Fruit fly (Drosophila melanogaster) whole organism, embryonic: ENCODE measurements around the gene Srp19.

Experiments used
- Adf1 ChIP-seq: fragments of 200-800 bp; sonication (Bioruptor generic); IDR thresholded peaks from 2 replicates; pipeline ENCODE4 v1.3.6; 2022; ENCODE audit warnings: missing biosample characterization, missing genetic modification characterization
- BEAF-32 ChIP-seq: fragments of 200-800 bp; sonication (Bioruptor generic); optimal IDR thresholded peaks from 3 replicates; lab custom pipeline; 2017; ENCODE audit warnings: missing biosample characterization, missing genetic modification characterization, mild to moderate bottlenecking, moderate library complexity, missing genetic modification reagents
- Bgb ChIP-seq: fragments of 200-800 bp; sonication (Bioruptor generic); IDR thresholded peaks from 2 replicates; pipeline ENCODE4 v1.3.6; 2022; ENCODE audit warnings: missing biosample characterization, missing genetic modification characterization; ENCODE audit not compliant: partially characterized antibody
- CG1024 ChIP-seq: fragments of 200-800 bp; sonication (Bioruptor generic); IDR thresholded peaks from 2 replicates; pipeline ENCODE4 v1.3.6; 2022; ENCODE audit warnings: missing biosample characterization, missing genetic modification characterization
- CG11093 ChIP-seq: fragments of 200-800 bp; sonication (Bioruptor generic); IDR thresholded peaks from 3 replicates; pipeline ENCODE4 v1.3.6; 2022; ENCODE audit warnings: missing biosample characterization, missing genetic modification characterization
- CG11504 ChIP-seq: fragments of 200-800 bp; sonication (Bioruptor generic); optimal IDR thresholded peaks from 3 replicates; lab custom pipeline; 2019; ENCODE audit warnings: missing biosample characterization, mild to moderate bottlenecking, missing genetic modification characterization, moderate library complexity
- CG11723 ChIP-seq: fragments of 200-800 bp; sonication (Bioruptor generic); optimal IDR thresholded peaks from 2 replicates; lab custom pipeline; 2017; ENCODE audit warnings: missing biosample characterization, mild to moderate bottlenecking, missing genetic modification characterization
- CG12071 ChIP-seq: fragments of 200-800 bp; sonication (Bioruptor generic); optimal IDR thresholded peaks from 3 replicates; lab custom pipeline; 2018; ENCODE audit warnings: missing biosample characterization, mild to moderate bottlenecking, missing genetic modification characterization
- CG13296 ChIP-seq: fragments of 200-800 bp; sonication (Bioruptor generic); optimal IDR thresholded peaks from 3 replicates; lab custom pipeline; 2018; ENCODE audit warnings: missing biosample characterization, mild to moderate bottlenecking, missing genetic modification characterization
- CG13424 ChIP-seq: fragments of 200-800 bp; sonication (Bioruptor generic); optimal IDR thresholded peaks from 2 replicates; lab custom pipeline; 2019; ENCODE audit warnings: missing biosample characterization, mild to moderate bottlenecking, missing genetic modification characterization, moderate library complexity
- CG14050 ChIP-seq: fragments of 200-800 bp; sonication (Bioruptor generic); IDR thresholded peaks from 3 replicates; pipeline ENCODE4 v1.3.6; 2022; ENCODE audit warnings: missing biosample characterization, missing genetic modification characterization
- CG16779 ChIP-seq: fragments of 200-800 bp; sonication (Bioruptor generic); IDR thresholded peaks from 2 replicates; pipeline ENCODE4 v1.3.6; 2022; ENCODE audit warnings: missing biosample characterization, missing genetic modification characterization
- CG16815 ChIP-seq: fragments of 200-800 bp; sonication (Bioruptor generic); optimal IDR thresholded peaks from 3 replicates; lab custom pipeline; 2017; ENCODE audit warnings: missing biosample characterization, mild to moderate bottlenecking, missing genetic modification characterization
- CG17186 ChIP-seq: fragments of 200-800 bp; sonication (Bioruptor generic); optimal IDR thresholded peaks from 3 replicates; lab custom pipeline; 2017; ENCODE audit warnings: missing biosample characterization, missing genetic modification reagents, missing genetic modification characterization
- CG1792 ChIP-seq: fragments of 200-800 bp; sonication (Bioruptor generic); optimal IDR thresholded peaks from 2 replicates; lab custom pipeline; 2016; ENCODE audit warnings: missing biosample characterization, missing genetic modification characterization
- CG18476 ChIP-seq: fragments of 200-800 bp; sonication (Bioruptor generic); optimal IDR thresholded peaks from 2 replicates; lab custom pipeline; 2016; ENCODE audit warnings: missing biosample characterization, mild to moderate bottlenecking, missing genetic modification characterization
- CG30403 ChIP-seq: fragments of 200-800 bp; sonication (Bioruptor generic); optimal IDR thresholded peaks from 3 replicates; lab custom pipeline; 2016; ENCODE audit warnings: missing biosample characterization, missing genetic modification characterization
- CG33557 ChIP-seq: fragments of 200-800 bp; sonication (Bioruptor generic); optimal IDR thresholded peaks from 2 replicates; lab custom pipeline; 2019; ENCODE audit warnings: missing biosample characterization, mild to moderate bottlenecking, missing genetic modification characterization, moderate library complexity
- CG34422 ChIP-seq: fragments of 200-800 bp; sonication (Bioruptor generic); IDR thresholded peaks from 3 replicates; pipeline ENCODE4 v1.3.6; 2022; ENCODE audit warnings: missing biosample characterization, missing genetic modification characterization
- CG4360 ChIP-seq: fragments of 200-800 bp; sonication (Bioruptor generic); IDR thresholded peaks from 2 replicates; pipeline ENCODE4 v1.3.6; 2022; ENCODE audit warnings: missing biosample characterization, missing genetic modification characterization
- CG4424 ChIP-seq: fragments of 200-800 bp; sonication (Bioruptor generic); optimal IDR thresholded peaks from 3 replicates; lab custom pipeline; 2016; ENCODE audit warnings: missing biosample characterization, missing genetic modification characterization
- CG4820 ChIP-seq: fragments of 200-800 bp; sonication (Bioruptor generic); optimal IDR thresholded peaks from 3 replicates; lab custom pipeline; 2016; ENCODE audit warnings: missing biosample characterization, missing genetic modification characterization
- CG5953 ChIP-seq: fragments of 200-800 bp; sonication (Bioruptor generic); IDR thresholded peaks from 2 replicates; pipeline ENCODE4 v1.3.6; 2022; ENCODE audit warnings: missing biosample characterization, missing genetic modification characterization
- CG6854 ChIP-seq: fragments of 200-800 bp; sonication (Bioruptor generic); optimal IDR thresholded peaks from 3 replicates; lab custom pipeline; 2017; ENCODE audit warnings: missing biosample characterization, mild to moderate bottlenecking, missing genetic modification characterization
- CG8924 ChIP-seq: fragments of 200-800 bp; optimal IDR thresholded peaks from 3 replicates; lab custom pipeline; 2019; ENCODE audit warnings: missing biosample characterization, mild to moderate bottlenecking, missing genetic modification characterization, moderate library complexity
- CG9817 ChIP-seq: fragments of 200-800 bp; sonication (Bioruptor generic); optimal IDR thresholded peaks from 2 replicates; lab custom pipeline; 2018; ENCODE audit warnings: missing biosample characterization, mild to moderate bottlenecking, missing genetic modification characterization, moderate library complexity
- CG9876 ChIP-seq: fragments of 200-800 bp; sonication (Bioruptor generic); optimal IDR thresholded peaks from 2 replicates; lab custom pipeline; 2016; ENCODE audit warnings: missing biosample characterization, missing genetic modification characterization
- D19B ChIP-seq: fragments of 200-800 bp; sonication (Bioruptor generic); optimal IDR thresholded peaks from 2 replicates; lab custom pipeline; 2017; ENCODE audit warnings: missing biosample characterization, mild to moderate bottlenecking, missing genetic modification characterization
- Elba2 ChIP-seq: fragments of 200-800 bp; sonication (Bioruptor generic); optimal IDR thresholded peaks from 3 replicates; lab custom pipeline; 2016; ENCODE audit warnings: missing biosample characterization, missing genetic modification characterization
- Ets65A ChIP-seq: fragments of 200-800 bp; sonication (Bioruptor generic); peaks from one replicate; lab custom pipeline; 2016; ENCODE audit warnings: missing biosample characterization, missing genetic modification characterization
- HHEX ChIP-seq: fragments of 200-800 bp; sonication (Bioruptor generic); optimal IDR thresholded peaks from 3 replicates; lab custom pipeline; 2017; ENCODE audit warnings: missing biosample characterization, mild to moderate bottlenecking, missing genetic modification characterization, missing genetic modification reagents
- HmgD ChIP-seq: fragments of 200-800 bp; sonication (Bioruptor generic); optimal IDR thresholded peaks from 3 replicates; lab custom pipeline; 2016; ENCODE audit warnings: missing biosample characterization, missing genetic modification characterization
- Nf-YA ChIP-seq: fragments of 200-800 bp; sonication (Bioruptor generic); IDR thresholded peaks from 2 replicates; pipeline ENCODE4 v1.3.6; 2022; ENCODE audit warnings: missing biosample characterization, missing genetic modification characterization
- Nf-YB ChIP-seq: fragments of 200-800 bp; sonication (Bioruptor generic); optimal IDR thresholded peaks from 3 replicates; lab custom pipeline; 2019; ENCODE audit warnings: missing biosample characterization, mild to moderate bottlenecking, missing genetic modification characterization, moderate library complexity
- Nf-YC ChIP-seq: fragments of 200-800 bp; optimal IDR thresholded peaks from 3 replicates; lab custom pipeline; 2019; ENCODE audit warnings: missing biosample characterization, mild to moderate bottlenecking, missing genetic modification characterization, moderate library complexity
- Sox102F ChIP-seq: fragments of 200-800 bp; sonication (Bioruptor generic); optimal IDR thresholded peaks from 2 replicates; lab custom pipeline; 2018; ENCODE audit warnings: missing biosample characterization, mild to moderate bottlenecking, missing genetic modification characterization, moderate library complexity
- TFAM ChIP-seq: fragments of 200-800 bp; sonication (Bioruptor generic); optimal IDR thresholded peaks from 2 replicates; lab custom pipeline; 2017; ENCODE audit warnings: missing biosample characterization, missing genetic modification characterization, inconsistent platforms
- aop ChIP-seq: fragments of 200-800 bp; sonication (Bioruptor generic); IDR thresholded peaks from 2 replicates; pipeline ENCODE4 v1.3.6; 2022; ENCODE audit warnings: missing biosample characterization, missing genetic modification characterization
- bcd ChIP-seq: fragments of 200-800 bp; sonication (Bioruptor generic); optimal IDR thresholded peaks from 2 replicates; lab custom pipeline; 2017; ENCODE audit warnings: missing biosample characterization, mild to moderate bottlenecking, missing genetic modification characterization
- cg ChIP-seq: fragments of 200-800 bp; sonication (Bioruptor generic); optimal IDR thresholded peaks from 3 replicates; lab custom pipeline; 2019; ENCODE audit warnings: missing biosample characterization, mild to moderate bottlenecking, missing genetic modification characterization, moderate library complexity
- corto ChIP-seq: fragments of 200-800 bp; sonication (Bioruptor generic); optimal IDR thresholded peaks from 2 replicates; lab custom pipeline; 2016; ENCODE audit warnings: missing biosample characterization, mild to moderate bottlenecking, missing genetic modification characterization, moderate library complexity
- dmrt99B ChIP-seq: fragments of 200-800 bp; sonication (Bioruptor generic); optimal IDR thresholded peaks from 2 replicates; lab custom pipeline; 2018; ENCODE audit warnings: missing biosample characterization, mild to moderate bottlenecking, missing genetic modification characterization, moderate library complexity
- her ChIP-seq: fragments of 200-800 bp; sonication (Bioruptor generic); optimal IDR thresholded peaks from 2 replicates; lab custom pipeline; 2016; ENCODE audit warnings: missing biosample characterization, missing genetic modification characterization
- mirr ChIP-seq: fragments of 200-800 bp; sonication (Bioruptor generic); optimal IDR thresholded peaks from 3 replicates; lab custom pipeline; 2018; ENCODE audit warnings: missing biosample characterization, mild to moderate bottlenecking, missing genetic modification characterization
- sc ChIP-seq, 3 experiments: fragments of >200 bp in 2 of 3; fragments of 200-800 bp in 1 of 3; sonication (Bioruptor generic) in 1 of 3; optimal IDR thresholded peaks; 2 replicates in 2 of 3; 3 replicates in 1 of 3; lab custom pipeline; 2017; ENCODE audit warnings: mild to moderate bottlenecking in 1 of 3, missing biosample characterization in 1 of 3, missing genetic modification characterization in 1 of 3, missing genetic modification reagents in 1 of 3
- sens ChIP-seq: fragments of 200-800 bp; sonication (Bioruptor generic); peaks from one replicate; lab custom pipeline; 2016; ENCODE audit warnings: missing biosample characterization, missing genetic modification characterization
- shn ChIP-seq: fragments of 200-800 bp; sonication (Bioruptor generic); optimal IDR thresholded peaks from 3 replicates; lab custom pipeline; 2016; ENCODE audit warnings: missing biosample characterization, missing genetic modification characterization
- sqz ChIP-seq: fragments of 200-800 bp; sonication (Bioruptor generic); optimal IDR thresholded peaks from 3 replicates; lab custom pipeline; 2018; ENCODE audit warnings: missing biosample characterization, mild to moderate bottlenecking, missing genetic modification characterization
- ssp ChIP-seq: fragments of 200-800 bp; sonication (Bioruptor generic); IDR thresholded peaks from 2 replicates; pipeline ENCODE4 v1.3.6; 2022; ENCODE audit warnings: missing biosample characterization, missing genetic modification characterization
- unpg ChIP-seq: fragments of 200-800 bp; sonication (Bioruptor generic); optimal IDR thresholded peaks from 3 replicates; lab custom pipeline; 2018; ENCODE audit warnings: missing biosample characterization, mild to moderate bottlenecking, missing genetic modification characterization, moderate library complexity
- yki ChIP-seq: fragments of >200 bp; optimal IDR thresholded peaks from 3 replicates; lab custom pipeline; 2018

Gene Srp19

DNA sequence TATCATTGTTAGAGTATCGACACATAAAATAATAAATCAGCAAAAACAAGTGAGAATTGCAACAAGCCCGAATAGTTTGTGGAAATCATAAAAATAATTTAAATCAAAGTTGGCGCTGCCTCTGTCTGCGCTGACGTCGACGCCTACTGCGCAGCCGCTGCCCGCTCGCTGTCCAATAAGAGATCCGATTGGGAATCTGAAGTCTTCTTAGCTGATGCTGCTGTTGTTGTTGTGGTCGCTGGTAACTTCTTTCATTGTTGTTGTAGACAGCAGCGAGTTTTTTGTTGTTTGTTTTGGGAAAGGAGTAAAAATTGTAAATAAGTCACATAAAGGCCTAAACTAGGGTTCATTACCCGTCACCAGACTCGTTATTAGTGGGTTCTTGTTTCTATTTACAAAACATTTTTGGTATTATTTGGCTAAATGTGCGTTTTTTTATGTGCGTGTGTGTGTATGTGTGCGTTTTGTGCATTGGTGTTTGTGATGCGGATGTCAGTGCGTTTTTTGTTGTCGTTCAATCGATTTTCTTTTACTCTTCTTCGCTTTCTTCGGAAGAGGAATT is 17.0 kb upstream of the Srp19 start:
- TF ChIP-seq Adf1 (GFP tag; lab: Robert Waterston, UW), result peak; percentile 85
- no peak for TF ChIP-seq CG13296 (GFP tag; lab: Kevin White, UChicago)
- peak; percentile 69 for TF ChIP-seq cg (GFP tag; lab: Kevin White, UChicago)
- no peak for TF ChIP-seq CG30403 (GFP tag; lab: Kevin White, UChicago)
- TF ChIP-seq CG12071 (GFP tag; lab: Kevin White, UChicago), result no peak
- peak; percentile 43 for TF ChIP-seq Nf-YB (GFP tag; lab: Kevin White, UChicago)
- no peak for TF ChIP-seq CG14050 (GFP tag; lab: Robert Waterston, UW)
- TF ChIP-seq Sox102F (GFP tag; lab: Kevin White, UChicago), result no peak
- TF ChIP-seq bcd (GFP tag; lab: Kevin White, UChicago), result no peak
- TF ChIP-seq CG1024 (GFP tag; lab: Robert Waterston, UW), result no peak
- peak; percentile 51 for TF ChIP-seq Elba2 (GFP tag; lab: Kevin White, UChicago)
- no peak for TF ChIP-seq CG9876
- TF ChIP-seq BEAF-32 (GFP tag; lab: Kevin White, UChicago), result no peak
- TF ChIP-seq Nf-YC (tag; lab: Kevin White, UChicago), result peak; percentile 47
- TF ChIP-seq CG13424, result no peak
- TF ChIP-seq Bgb (GFP tag; lab: Robert Waterston, UW), result no peak
- no peak for TF ChIP-seq CG11093 (GFP tag; lab: Robert Waterston, UW)
- TF ChIP-seq sens (GFP tag; lab: Kevin White, UChicago), result peak; percentile 61
- 0 out of 3 replicates have a peak, but pooled peaks have one; percentile 14 for TF ChIP-seq CG34422
- no peak for TF ChIP-seq CG4424 (GFP tag; lab: Kevin White, UChicago)
- no peak for TF ChIP-seq D19B (GFP tag; lab: Kevin White, UChicago)
- TF ChIP-seq CG9817 (tag; lab: Kevin White, UChicago), result no peak
- no peak for TF ChIP-seq her (GFP tag; lab: Kevin White, UChicago)
- TF ChIP-seq mirr (GFP tag; lab: Kevin White, UChicago), result no peak
- no peak for TF ChIP-seq ssp (GFP tag; lab: Robert Waterston, UW)
- TF ChIP-seq CG18476 (GFP tag; lab: Kevin White, UChicago), result no peak
- TF ChIP-seq dmrt99B, result no peak
- TF ChIP-seq CG6854 (GFP tag; lab: Kevin White, UChicago), result no peak
- no peak for TF ChIP-seq sc (optimal IDR thresholded peaks at IDR 0.05; lab: Kevin White, UChicago)
- no peak for TF ChIP-seq sc (GFP tag; optimal IDR thresholded peaks at IDR 0.05; lab: Kevin White, UChicago)
- peak; percentile 97 for TF ChIP-seq CG4360 (GFP tag; lab: Robert Waterston, UW)
- TF ChIP-seq CG11723 (GFP tag; lab: Kevin White, UChicago), result no peak
- no peak for TF ChIP-seq CG11504 (tag; lab: Kevin White, UChicago)
- TF ChIP-seq TFAM (GFP tag; lab: Kevin White, UChicago), result no peak
- TF ChIP-seq shn, result no peak
- TF ChIP-seq Nf-YA (GFP tag; lab: Robert Waterston, UW), result no peak
- TF ChIP-seq CG1792, result no peak
- no peak for TF ChIP-seq unpg (GFP tag; lab: Kevin White, UChicago)
- TF ChIP-seq corto (GFP tag; lab: Kevin White, UChicago), result no peak
- TF ChIP-seq HHEX (GFP tag; lab: Kevin White, UChicago), result no peak
- no peak for TF ChIP-seq CG16815 (GFP tag; lab: Kevin White, UChicago)
- no peak for TF ChIP-seq CG17186 (GFP tag; lab: Kevin White, UChicago)
- TF ChIP-seq CG8924 (tag; lab: Kevin White, UChicago), result peak; percentile 14
- peak; percentile 24 for TF ChIP-seq CG33557
- TF ChIP-seq CG4820 (GFP tag; lab: Kevin White, UChicago), result no peak
- TF ChIP-seq Ets65A, result no peak
- no peak for TF ChIP-seq CG16779 (GFP tag; lab: Robert Waterston, UW)
- TF ChIP-seq aop, result peak; percentile 3; the same call in 1 of the 2 replicates
- TF ChIP-seq yki (lab: Kevin White, UChicago), result no peak
- TF ChIP-seq sqz, result peak; percentile 4
- TF ChIP-seq CG5953 (GFP tag; lab: Robert Waterston, UW), result no peak
- no peak for TF ChIP-seq HmgD (GFP tag; lab: Kevin White, UChicago)
